Fruit fly (Drosophila melanogaster) whole organism, prepupa: ENCODE data around the gene esg.

Source experiments
- Blimp-1 ChIP-seq: fragments of 200-800 bp; sonication (Bioruptor generic); optimal IDR thresholded peaks from 3 replicates; lab custom pipeline; 2017; ENCODE audit warnings: missing biosample characterization, missing genetic modification characterization, mild to moderate bottlenecking, moderate library complexity, missing genetic modification reagents
- fd59A ChIP-seq: fragments of 200-800 bp; sonication (Bioruptor generic); optimal IDR thresholded peaks from 2 replicates; lab custom pipeline; 2017; ENCODE audit warnings: missing biosample characterization, mild to moderate bottlenecking, missing genetic modification characterization, missing genetic modification reagents

- TF ChIP-seq Blimp-1 (GFP tag; lab: Kevin White, UChicago) (no peak), fd59A (GFP tag; lab: Kevin White, UChicago) (no peak)
Observed at dm6 chr2L:15358516-15358915, 24.9 kb downstream of the esg start.
